Fruit fly (Drosophila melanogaster): ENCODE data around the gene Dd.

Gene Dd

dm6 chrX:21349800-21350309 is 26.0 kb upstream of the Dd start, which contains the start of the genes peng and sol (continued):
- no peak for TF ChIP-seq CG15479 (GFP tag; optimal IDR thresholded peaks at IDR 0.05)
- peak; percentile 44 for TF ChIP-seq sug (tag; optimal IDR thresholded peaks at IDR 0.05)
- TF ChIP-seq CG12155 (GFP tag; optimal IDR thresholded peaks at IDR 0.05), result peak; percentile 80
- TF ChIP-seq CG9797 (GFP tag; optimal IDR thresholded peaks at IDR 0.05), result peak; percentile 71
- peak; percentile 79 for TF ChIP-seq CG10462 (GFP tag; optimal IDR thresholded peaks at IDR 0.05)
- peak; percentile 38 for TF ChIP-seq CG10543 (GFP tag; optimal IDR thresholded peaks at IDR 0.05)
- peak; percentile 53 for TF ChIP-seq Atf3 (GFP tag; optimal IDR thresholded peaks at IDR 0.05)
- peak; percentile 38 for TF ChIP-seq CG7928 (GFP tag; optimal IDR thresholded peaks at IDR 0.05)
- no peak for TF ChIP-seq vnd (GFP tag; IDR thresholded peaks at IDR 0.05; ENCODE audit: partially characterized antibody)
- no peak for TF ChIP-seq hb (GFP tag; IDR thresholded peaks at IDR 0.05; ENCODE audit: partially characterized antibody)
- TF ChIP-seq HLH4C (GFP tag; IDR thresholded peaks at IDR 0.05; ENCODE audit: partially characterized antibody), result no peak
- TF ChIP-seq CG5245 (GFP tag; optimal IDR thresholded peaks at IDR 0.05), result peak; percentile 60
- TF ChIP-seq fru (optimal IDR thresholded peaks at IDR 0.05), result no peak
- no peak for TF ChIP-seq bowl (GFP tag; IDR thresholded peaks at IDR 0.05)
- TF ChIP-seq MESR4 (GFP tag; optimal IDR thresholded peaks at IDR 0.05), result no peak
- TF ChIP-seq slp2 (GFP tag; optimal IDR thresholded peaks at IDR 0.05), result peak; percentile 43
- TF ChIP-seq Abd-B (GFP tag; optimal IDR thresholded peaks at IDR 0.05), result peak; percentile 72
- TF ChIP-seq Drgx (GFP tag; IDR thresholded peaks at IDR 0.05), result peak; percentile 35; the same call in 1 of the 2 replicates
- TF ChIP-seq ro (GFP tag; IDR thresholded peaks at IDR 0.05), result no peak
- peak; percentile 77 for TF ChIP-seq pho (GFP tag; optimal IDR thresholded peaks at IDR 0.05)
- TF ChIP-seq CG2875 (GFP tag; optimal IDR thresholded peaks at IDR 0.05), result no peak
- no peak for TF ChIP-seq emc (GFP tag; optimal IDR thresholded peaks at IDR 0.05)
- TF ChIP-seq Dp (GFP tag; optimal IDR thresholded peaks at IDR 0.05), result no peak
- TF ChIP-seq unpg (GFP tag; optimal IDR thresholded peaks at IDR 0.05), result peak; percentile 66
- no peak for TF ChIP-seq CG1024 (GFP tag; IDR thresholded peaks at IDR 0.05)
- peak; percentile 43; the same call in 1 of the 3 replicates for TF ChIP-seq CG7357 (GFP tag; IDR thresholded peaks at IDR 0.05)
- no peak for TF ChIP-seq CG7963 (GFP tag; IDR thresholded peaks at IDR 0.05; ENCODE audit: partially characterized antibody)
- peak; percentile 60 for TF ChIP-seq CG17359 (tag; optimal IDR thresholded peaks at IDR 0.05)
- TF ChIP-seq salm (tag; optimal IDR thresholded peaks at IDR 0.05), result no peak
- no peak for TF ChIP-seq CG2129 (GFP tag; IDR thresholded peaks at IDR 0.05; ENCODE audit: partially characterized antibody)
- peak; percentile 76 for TF ChIP-seq CG13894 (tag; optimal IDR thresholded peaks at IDR 0.05)
- peak; percentile 56 for TF ChIP-seq caup (GFP tag; optimal IDR thresholded peaks at IDR 0.05; ENCODE audit: severe bottlenecking)
- TF ChIP-seq Opbp (GFP tag; IDR thresholded peaks at IDR 0.05; ENCODE audit: partially characterized antibody), result no peak
- TF ChIP-seq Dbx (GFP tag; IDR thresholded peaks at IDR 0.05), result no peak
- peak; percentile 46; the same call in 1 of the 2 replicates for TF ChIP-seq al (GFP tag; IDR thresholded peaks at IDR 0.05)
- peak; percentile 53 for TF ChIP-seq CG13123 (GFP tag; optimal IDR thresholded peaks at IDR 0.05)
- peak; percentile 31 for TF ChIP-seq HmgZ (tag; optimal IDR thresholded peaks at IDR 0.05)
- no peak for TF ChIP-seq pan (optimal IDR thresholded peaks at IDR 0.05)
- peak in 1 of 2 experiments; percentile 61 for TF ChIP-seq pan (GFP tag; optimal IDR thresholded peaks at IDR 0.05 in 1 of 2, IDR thresholded peaks at IDR 0.05 in 1 of 2)
- TF ChIP-seq CG11247 (GFP tag; IDR thresholded peaks at IDR 0.05), result peak; percentile 64; the same call in 1 of the 2 replicates
- TF ChIP-seq pros (GFP tag; optimal IDR thresholded peaks at IDR 0.05), result no peak
- peak; percentile 45 for TF ChIP-seq crc (GFP tag; optimal IDR thresholded peaks at IDR 0.05)
- TF ChIP-seq CG10654 (GFP tag; optimal IDR thresholded peaks at IDR 0.05), result peak; percentile 61
- no peak for TF ChIP-seq CG31365 (tag; optimal IDR thresholded peaks at IDR 0.05)
- peak; percentile 44 for TF ChIP-seq CG4404 (GFP tag; IDR thresholded peaks at IDR 0.05)
- peak; percentile 42 for TF ChIP-seq CG12299 (tag; optimal IDR thresholded peaks at IDR 0.05)
- TF ChIP-seq fd3F (GFP tag; optimal IDR thresholded peaks at IDR 0.05), result peak; percentile 44
- peak; percentile 12 for TF ChIP-seq da (GFP tag; optimal IDR thresholded peaks at IDR 0.05)
- peak; percentile 12 for TF ChIP-seq CG10274 (GFP tag; optimal IDR thresholded peaks at IDR 0.05)
- TF ChIP-seq CG4424 (GFP tag; optimal IDR thresholded peaks at IDR 0.05), result peak; percentile 78
- TF ChIP-seq hth (optimal IDR thresholded peaks at IDR 0.05), result no peak

All from whole organism, embryonic.